Worm (Caenorhabditis elegans): Measurements from ENCODE around the gene lgc-30.
"Not testable (repeated sequence)": the region's sequence is repeated elsewhere in the genome, so short reads cannot be mapped to it uniquely, and the experiment has no call there.

The lgc-30 gene

ce11 chrIV:924323-924932 lies at the start of gene lgc-30:
TSS of gene lgc-30 (plus strand) at chrIV:924882.
- TF ChIP-seq C38D4.7 (GFP tag; optimal IDR thresholded peaks at IDR 0.05) (no peak), pha-2 (tag; optimal IDR thresholded peaks at IDR 0.05) (no peak), ceh-6 (GFP tag; optimal IDR thresholded peaks at IDR 0.05) (no peak), pros-1 (tag; optimal IDR thresholded peaks at IDR 0.05) (no peak), ztf-16 (tag; optimal IDR thresholded peaks at IDR 0.05) (no peak), ceh-2 (tag; optimal IDR thresholded peaks at IDR 0.05) (no peak)

ce11 chrIV:878634-879033 lies 46.0 kb upstream of the lgc-30 start:
- TF ChIP-seq hlh-13 (GFP tag; optimal IDR thresholded peaks at IDR 0.05) (no peak), dve-1 (tag; optimal IDR thresholded peaks at IDR 0.05) (peak; percentile 90)

ce11 chrIV:884707-885394 lies 39.8 kb upstream of the lgc-30 start, which contains the start of gene mak-2:
TSS of gene mak-2 (plus strand) at chrIV:885344.
- TF ChIP-seq ceh-2 (tag; optimal IDR thresholded peaks at IDR 0.05) (peak; percentile 45), unc-42 (tag; optimal IDR thresholded peaks at IDR 0.05) (peak; percentile 83), lim-6 (tag; optimal IDR thresholded peaks at IDR 0.05) (no peak), elt-2 (tag; optimal IDR thresholded peaks at IDR 0.05) (peak; percentile 48), ceh-31 (tag; optimal IDR thresholded peaks at IDR 0.05) (peak; percentile 74), npax-4 (tag; optimal IDR thresholded peaks at IDR 0.05) (no peak), ceh-34 (tag; optimal IDR thresholded peaks at IDR 0.05) (peak; percentile 42), unc-55 (GFP tag; optimal IDR thresholded peaks at IDR 0.05) (peak; percentile 44), ceh-14 (tag; optimal IDR thresholded peaks at IDR 0.05) (peak; percentile 18), rnt-1 (tag; optimal IDR thresholded peaks at IDR 0.05) (peak; percentile 23), ceh-48 (tag; optimal IDR thresholded peaks at IDR 0.05) (peak; percentile 38), pros-1 (tag; optimal IDR thresholded peaks at IDR 0.05) (peak; percentile 17), tbx-2 (tag; optimal IDR thresholded peaks at IDR 0.05) (peak; percentile 39), ceh-18 (tag; optimal IDR thresholded peaks at IDR 0.05) (peak; percentile 36), ceh-30 (tag; optimal IDR thresholded peaks at IDR 0.05) (peak; percentile 8), Y22D7AL.16 (tag; optimal IDR thresholded peaks at IDR 0.05) (no peak), nfya-1 (tag; optimal IDR thresholded peaks at IDR 0.05) (peak; percentile 66), dve-1 (tag; optimal IDR thresholded peaks at IDR 0.05) (peak; percentile 42), K09A11.1 (tag; optimal IDR thresholded peaks at IDR 0.05; ENCODE audit: insufficient read depth) (no peak), unc-3 (GFP tag; conservative IDR thresholded peaks at IDR 0.05) (no peak), unc-3 (tag; optimal IDR thresholded peaks at IDR 0.05) (no peak)

ce11 chrIV:904963-905362 lies 19.7 kb upstream of the lgc-30 start, which contains the start of gene fbxc-12:
TSS of gene fbxc-12 (plus strand) at chrIV:905263.
- TF ChIP-seq ceh-45 (GFP tag; IDR thresholded peaks at IDR 0.05); ceh-19 (GFP tag; optimal IDR thresholded peaks at IDR 0.05); ceh-48 (tag; optimal IDR thresholded peaks at IDR 0.05): not testable (repeated sequence)

- TF ChIP-seq ceh-22 (tag; optimal IDR thresholded peaks at IDR 0.05) (no peak), C08G9.2 (tag; optimal IDR thresholded peaks at IDR 0.05) (no peak), pros-1 (tag; optimal IDR thresholded peaks at IDR 0.05) (no peak), elt-4 (tag; optimal IDR thresholded peaks at IDR 0.05) (no peak), nfya-1 (tag; optimal IDR thresholded peaks at IDR 0.05) (no peak), hlh-13 (GFP tag; optimal IDR thresholded peaks at IDR 0.05) (no peak), hlh-30 (tag; optimal IDR thresholded peaks at IDR 0.05; ENCODE audit: insufficient read depth) (no peak), ets-4 (tag; optimal IDR thresholded peaks at IDR 0.05) (no peak), madf-2 (tag; optimal IDR thresholded peaks at IDR 0.05) (no peak), pag-3 (tag; optimal IDR thresholded peaks at IDR 0.05; ENCODE audit: borderline replicate concordance) (no peak), nhr-11 (tag; optimal IDR thresholded peaks at IDR 0.05) (no peak), fkh-6 (tag; optimal IDR thresholded peaks at IDR 0.05) (no peak), K09A11.1 (tag; optimal IDR thresholded peaks at IDR 0.05; ENCODE audit: insufficient read depth) (no peak), pax-1 (tag; optimal IDR thresholded peaks at IDR 0.05) (no peak)
Observed at ce11 chrIV:914856-915255, 9.8 kb upstream of the lgc-30 start.

All from whole organism, late embryonic.